Worm (Caenorhabditis elegans): ENCODE measurements around the gene F17H10.2.

Gene F17H10.2

DNA sequence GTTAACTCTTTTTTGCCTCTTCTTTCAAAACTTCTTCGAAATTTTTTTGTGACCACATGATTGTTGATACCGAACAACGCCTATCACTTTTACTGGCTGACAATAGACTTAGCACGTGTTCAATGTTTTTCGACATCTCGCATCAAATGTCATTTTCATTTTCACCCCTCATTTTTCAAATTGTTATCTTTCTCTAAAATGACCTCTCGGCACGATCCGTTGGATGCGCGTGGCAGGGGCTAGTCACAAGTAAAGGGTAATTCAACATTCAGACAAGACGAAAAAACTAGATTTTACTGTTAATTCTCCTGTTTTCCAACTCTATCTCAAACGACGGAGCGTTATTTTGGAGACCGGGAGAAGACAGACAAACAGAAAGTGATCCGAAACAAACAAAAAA lies at the start of gene F17H10.2:
F17H10.2 (plus strand) TSS at position 316 of the 400 bp plus-strand sequence.
- TF ChIP-seq hlh-30 (tag; optimal IDR thresholded peaks at IDR 0.05; ENCODE audit: insufficient read depth) (peak; percentile 14), pha-2 (tag; optimal IDR thresholded peaks at IDR 0.05) (no peak), ets-4 (tag; optimal IDR thresholded peaks at IDR 0.05) (no peak)

DNA sequence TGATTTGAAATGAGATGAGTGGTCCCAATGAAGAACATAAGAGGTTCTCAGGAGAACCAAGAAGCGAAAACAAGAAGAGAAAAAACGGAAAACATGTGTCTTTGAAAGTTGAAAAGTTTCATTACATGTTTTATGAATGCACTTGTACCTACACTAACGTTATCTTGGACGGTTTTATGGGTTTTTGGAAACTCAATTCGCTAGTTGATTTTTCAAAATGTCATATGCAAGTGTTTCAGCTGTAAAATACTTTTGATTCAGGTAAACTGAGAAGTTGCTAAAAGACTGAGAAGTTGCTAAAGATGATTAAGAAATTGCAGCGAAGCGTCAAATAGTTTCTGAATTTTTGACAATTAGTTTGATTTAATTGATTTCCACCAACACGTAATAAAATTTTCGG lies 42.5 kb upstream of the F17H10.2 start, which contains the start of gene cpx-2:
cpx-2 (minus strand) TSS at position 101 of the 400 bp plus-strand sequence.
- TF ChIP-seq pros-1 (tag; optimal IDR thresholded peaks at IDR 0.05) (no peak), ref-2 (tag; optimal IDR thresholded peaks at IDR 0.05) (no peak), hlh-13 (GFP tag; optimal IDR thresholded peaks at IDR 0.05) (no peak), ceh-45 (GFP tag; IDR thresholded peaks at IDR 0.05) (no peak), fkh-10 (GFP tag; optimal IDR thresholded peaks at IDR 0.05) (no peak)

ce11 chrX:13074373-13074772 lies 39.2 kb upstream of the F17H10.2 start, which contains the start of gene ceh-28:
TSS of gene ceh-28 (plus strand) at chrX:13074673.
- TF ChIP-seq pros-1 (tag; optimal IDR thresholded peaks at IDR 0.05) (no peak), sox-2 (GFP tag; IDR thresholded peaks at IDR 0.05) (no peak), fkh-10 (GFP tag; optimal IDR thresholded peaks at IDR 0.05) (no peak), ttx-3 (tag; optimal IDR thresholded peaks at IDR 0.05) (no peak), pha-4 (tag; optimal IDR thresholded peaks at IDR 0.05) (no peak), ceh-18 (tag; optimal IDR thresholded peaks at IDR 0.05) (no peak), unc-3 (GFP tag; conservative IDR thresholded peaks at IDR 0.05) (no peak), unc-3 (tag; optimal IDR thresholded peaks at IDR 0.05) (no peak), gmeb-2 (tag; optimal IDR thresholded peaks at IDR 0.05) (no peak), pag-3 (tag; optimal IDR thresholded peaks at IDR 0.05; ENCODE audit: borderline replicate concordance) (no peak), C38D4.7 (GFP tag; optimal IDR thresholded peaks at IDR 0.05) (no peak), ztf-16 (tag; optimal IDR thresholded peaks at IDR 0.05) (no peak), sox-4 (tag; optimal IDR thresholded peaks at IDR 0.05) (no peak)

- TF ChIP-seq elt-4 (tag; optimal IDR thresholded peaks at IDR 0.05) (no peak), tbx-2 (tag; optimal IDR thresholded peaks at IDR 0.05) (no peak), K09A11.1 (tag; optimal IDR thresholded peaks at IDR 0.05; ENCODE audit: insufficient read depth) (no peak), fkh-10 (GFP tag; optimal IDR thresholded peaks at IDR 0.05) (no peak), pat-9 (tag; optimal IDR thresholded peaks at IDR 0.05) (no peak), odd-2 (tag; optimal IDR thresholded peaks at IDR 0.05) (no peak), pros-1 (tag; optimal IDR thresholded peaks at IDR 0.05) (no peak), sox-2 (GFP tag; IDR thresholded peaks at IDR 0.05) (no peak), T23F11.4 (GFP tag; optimal IDR thresholded peaks at IDR 0.05) (no peak), nfya-1 (tag; optimal IDR thresholded peaks at IDR 0.05) (no peak), madf-2 (tag; optimal IDR thresholded peaks at IDR 0.05) (no peak), pha-4 (tag; optimal IDR thresholded peaks at IDR 0.05) (no peak), ceh-48 (tag; optimal IDR thresholded peaks at IDR 0.05) (no peak)
These were observed 35.7 kb upstream of the F17H10.2 start, which contains the start of gene K03A11.4 for ce11 chrX:13077872-13078271. TSS of gene K03A11.4 (plus strand) at chrX:13078172.

DNA sequence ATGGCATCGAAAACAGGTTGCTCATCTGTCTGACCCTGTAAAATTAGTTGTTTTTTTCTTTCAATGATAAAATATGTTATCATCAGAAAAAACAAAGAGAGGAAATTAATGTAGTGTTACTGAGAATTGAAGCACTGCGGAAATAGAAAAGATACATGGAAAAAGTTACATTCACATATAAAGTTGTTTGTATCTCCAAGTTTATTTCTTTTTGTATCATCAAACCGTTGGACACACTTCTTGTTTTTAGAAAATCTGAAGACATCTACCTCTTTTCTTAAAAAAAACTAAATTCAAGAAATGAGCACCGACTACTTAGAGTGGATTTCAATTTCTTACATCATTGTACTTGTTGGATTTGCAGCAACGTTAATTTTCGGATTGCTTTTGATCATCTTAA lies 31.2 kb upstream of the F17H10.2 start, which contains the start of gene str-10:
str-10 (plus strand) TSS at position 301 of the 400 bp plus-strand sequence.
- TF ChIP-seq rnt-1 (tag; optimal IDR thresholded peaks at IDR 0.05): no peak
- TF ChIP-seq hlh-13 (GFP tag; optimal IDR thresholded peaks at IDR 0.05): no peak
- no peak for TF ChIP-seq tbx-2 (tag; optimal IDR thresholded peaks at IDR 0.05)
- TF ChIP-seq hlh-8 (tag; optimal IDR thresholded peaks at IDR 0.05): no peak
- TF ChIP-seq hlh-15 (tag; optimal IDR thresholded peaks at IDR 0.05): no peak
- no peak for TF ChIP-seq ceh-30 (tag; optimal IDR thresholded peaks at IDR 0.05)
- no peak for TF ChIP-seq fkh-6 (tag; optimal IDR thresholded peaks at IDR 0.05)
- TF ChIP-seq unc-86 (tag; optimal IDR thresholded peaks at IDR 0.05): no peak
- TF ChIP-seq pros-1 (tag; optimal IDR thresholded peaks at IDR 0.05): no peak
- no peak for TF ChIP-seq ttx-3 (tag; optimal IDR thresholded peaks at IDR 0.05)
- no peak for TF ChIP-seq ceh-9 (tag; optimal IDR thresholded peaks at IDR 0.05)
- no peak for TF ChIP-seq pag-3 (tag; optimal IDR thresholded peaks at IDR 0.05; ENCODE audit: borderline replicate concordance)
- no peak for TF ChIP-seq sox-2 (GFP tag; IDR thresholded peaks at IDR 0.05)
- TF ChIP-seq pax-1 (tag; optimal IDR thresholded peaks at IDR 0.05): no peak
- TF ChIP-seq nhr-232 (tag; optimal IDR thresholded peaks at IDR 0.05): no peak
- TF ChIP-seq ceh-22 (tag; optimal IDR thresholded peaks at IDR 0.05): no peak
- no peak for TF ChIP-seq zip-5 (tag; optimal IDR thresholded peaks at IDR 0.05)
- TF ChIP-seq madf-2 (tag; optimal IDR thresholded peaks at IDR 0.05): no peak
- no peak for TF ChIP-seq unc-42 (tag; optimal IDR thresholded peaks at IDR 0.05)

Measured in whole organism, late embryonic.